Worm (Caenorhabditis elegans) whole organism, L2 larva: ENCODE results near the gene egal-1.

ENCODE experiments used
- F13H6.1 ChIP-seq: sonication (generic microtip); optimal IDR thresholded peaks from 2 replicates; lab custom pipeline; 2016; ENCODE audit warnings: missing genetic modification characterization, missing compliant biosample characterization
- Y55F3AM.14 ChIP-seq: fragments of 200-800 bp; sonication (Bioruptor generic); optimal IDR thresholded peaks from 2 replicates; lab custom pipeline; 2018; ENCODE audit warnings: mild to moderate bottlenecking, missing genetic modification characterization, missing compliant biosample characterization
- alr-1 ChIP-seq: fragments of 150-350 bp; optimal IDR thresholded peaks from 2 replicates; lab custom pipeline; 2014; ENCODE audit warnings: missing biosample characterization, missing genetic modification characterization
- ama-1 ChIP-seq: fragments of 150-350 bp; optimal IDR thresholded peaks from 2 replicates; lab custom pipeline; 2018; ENCODE audit warnings: inconsistent platforms
- blmp-1 ChIP-seq: sonication (generic microtip); optimal IDR thresholded peaks from 2 replicates; lab custom pipeline; 2017; ENCODE audit warnings: missing genetic modification characterization, mild to moderate bottlenecking, missing compliant biosample characterization, antibody characterized with exemption, moderate library complexity; ENCODE audit not compliant: insufficient read depth
- ceh-16 ChIP-seq: fragments of 150-350 bp; optimal IDR thresholded peaks from 2 replicates; lab custom pipeline; 2014; ENCODE audit warnings: missing biosample characterization, missing genetic modification characterization
- ceh-82 ChIP-seq: fragments of 150-350 bp; optimal IDR thresholded peaks from 2 replicates; lab custom pipeline; 2014; ENCODE audit warnings: missing biosample characterization, missing genetic modification characterization
- egl-27 ChIP-seq: sonication (generic microtip); optimal IDR thresholded peaks from 3 replicates; lab custom pipeline; 2017; ENCODE audit warnings: missing biosample characterization, missing genetic modification reagents, missing genetic modification characterization
- elt-1 ChIP-seq: fragments of 150-350 bp; optimal IDR thresholded peaks from 2 replicates; lab custom pipeline; 2014; ENCODE audit warnings: missing biosample characterization, missing genetic modification characterization
- elt-3 ChIP-seq: sonication (generic microtip); optimal IDR thresholded peaks from 2 replicates; lab custom pipeline; 2017; ENCODE audit warnings: missing biosample characterization, missing genetic modification characterization
- fos-1 ChIP-seq: fragments of 150-350 bp; optimal IDR thresholded peaks from 2 replicates; lab custom pipeline; 2014; ENCODE audit warnings: missing biosample characterization, missing genetic modification characterization
- gmeb-1 ChIP-seq: fragments of 150-350 bp; optimal IDR thresholded peaks from 2 replicates; lab custom pipeline; 2014; ENCODE audit warnings: missing biosample characterization, missing genetic modification characterization
- lin-11 ChIP-seq: fragments of 150-350 bp; sonication (generic microtip); optimal IDR thresholded peaks from 2 replicates; lab custom pipeline; 2014; ENCODE audit warnings: missing biosample characterization, missing genetic modification characterization, inconsistent platforms, mixed read lengths
- lin-13 ChIP-seq: fragments of 150-350 bp; optimal IDR thresholded peaks from 2 replicates; lab custom pipeline; 2014; ENCODE audit warnings: missing biosample characterization, missing genetic modification reagents, missing genetic modification characterization
- lin-39 ChIP-seq: fragments of 150-350 bp; optimal IDR thresholded peaks from 2 replicates; lab custom pipeline; 2014; ENCODE audit warnings: missing biosample characterization, missing genetic modification reagents, missing genetic modification characterization
- lsy-2 ChIP-seq, 2 experiments: fragments of 150-350 bp in 1 of 2; sonication (generic microtip) in 1 of 2; optimal IDR thresholded peaks; 2 replicates each; lab custom pipeline; 2014 to 2017; ENCODE audit warnings: missing biosample characterization in 2 of 2, missing genetic modification characterization in 2 of 2
- mab-5 ChIP-seq: fragments of 150-350 bp; optimal IDR thresholded peaks from 2 replicates; lab custom pipeline; 2014; ENCODE audit warnings: missing biosample characterization, missing genetic modification characterization
- mbf-1 ChIP-seq: sonication (generic microtip); optimal IDR thresholded peaks from 2 replicates; lab custom pipeline; 2017; ENCODE audit warnings: missing biosample characterization, missing genetic modification characterization
- nhr-10 ChIP-seq: sonication (generic microtip); optimal IDR thresholded peaks from 2 replicates; lab custom pipeline; 2017; ENCODE audit warnings: missing biosample characterization, missing genetic modification characterization
- nhr-12 ChIP-seq: fragments of 150-350 bp; optimal IDR thresholded peaks from 2 replicates; lab custom pipeline; 2014; ENCODE audit warnings: missing biosample characterization, missing genetic modification characterization
- nhr-129 ChIP-seq: fragments of 150-350 bp; optimal IDR thresholded peaks from 2 replicates; lab custom pipeline; 2014; ENCODE audit warnings: missing biosample characterization, missing genetic modification characterization
- nhr-21 ChIP-seq: fragments of 150-350 bp; optimal IDR thresholded peaks from 2 replicates; lab custom pipeline; 2014; ENCODE audit warnings: missing biosample characterization, missing genetic modification characterization
- nhr-23 ChIP-seq: fragments of 150-350 bp; optimal IDR thresholded peaks from 2 replicates; lab custom pipeline; 2014; ENCODE audit warnings: missing biosample characterization, missing genetic modification reagents, missing genetic modification characterization
- nhr-25 ChIP-seq: fragments of 150-350 bp; sonication (generic microtip); optimal IDR thresholded peaks from 3 replicates; lab custom pipeline; 2014; ENCODE audit warnings: missing biosample characterization, missing genetic modification characterization
- peb-1 ChIP-seq: fragments of 150-350 bp; optimal IDR thresholded peaks from 2 replicates; lab custom pipeline; 2014; ENCODE audit warnings: missing biosample characterization, missing genetic modification characterization
- sem-4 ChIP-seq: fragments of 150-350 bp; optimal IDR thresholded peaks from 2 replicates; lab custom pipeline; 2014; ENCODE audit warnings: missing biosample characterization, missing genetic modification reagents, missing genetic modification characterization
- skn-1 ChIP-seq: sonication (generic microtip); optimal IDR thresholded peaks from 2 replicates; lab custom pipeline; 2017; ENCODE audit warnings: missing biosample characterization, missing genetic modification characterization
- sma-3 ChIP-seq: sonication (generic microtip); optimal IDR thresholded peaks from 2 replicates; lab custom pipeline; 2016; ENCODE audit warnings: missing genetic modification reagents, missing genetic modification characterization, missing compliant biosample characterization
- sma-9 ChIP-seq, 2 experiments: fragments of 150-350 bp in 1 of 2; sonication (generic microtip) in 1 of 2; optimal IDR thresholded peaks; 2 replicates each; lab custom pipeline; 2014 to 2016; ENCODE audit warnings: missing genetic modification characterization in 2 of 2, mild to moderate bottlenecking in 1 of 2, missing biosample characterization in 1 of 2, missing compliant biosample characterization in 1 of 2, missing genetic modification reagents in 1 of 2, moderate library complexity in 1 of 2
- snpc-4 ChIP-seq: fragments of 150-350 bp; optimal IDR thresholded peaks from 2 replicates; lab custom pipeline; 2014; ENCODE audit warnings: missing biosample characterization, missing genetic modification characterization
- unc-39 ChIP-seq: fragments of 150-350 bp; optimal IDR thresholded peaks from 2 replicates; lab custom pipeline; 2014; ENCODE audit warnings: missing biosample characterization, missing genetic modification characterization
- unc-55 ChIP-seq: fragments of 150-350 bp; sonication (generic microtip); optimal IDR thresholded peaks from 3 replicates; lab custom pipeline; 2014; ENCODE audit warnings: missing biosample characterization, missing genetic modification reagents, missing genetic modification characterization
- unc-62 ChIP-seq: fragments of 150-350 bp; optimal IDR thresholded peaks from 2 replicates; lab custom pipeline; 2014; ENCODE audit warnings: missing biosample characterization, missing genetic modification reagents, missing genetic modification characterization
- zag-1 ChIP-seq: fragments of 150-350 bp; optimal IDR thresholded peaks from 2 replicates; lab custom pipeline; 2014; ENCODE audit warnings: missing biosample characterization, missing genetic modification characterization
- ztf-1 ChIP-seq: fragments of 200-800 bp; sonication (Bioruptor generic); conservative IDR thresholded peaks from 2 replicates; pipeline ENCODE4 v1.3.6; 2022; ENCODE audit warnings: missing genetic modification characterization, missing compliant biosample characterization
- ztf-11 ChIP-seq: sonication (generic microtip); optimal IDR thresholded peaks from 2 replicates; lab custom pipeline; 2017; ENCODE audit warnings: missing biosample characterization, missing genetic modification characterization
- ztf-4 ChIP-seq: fragments of 150-350 bp; optimal IDR thresholded peaks from 2 replicates; lab custom pipeline; 2014; ENCODE audit warnings: missing biosample characterization, missing genetic modification characterization

The egal-1 gene

DNA sequence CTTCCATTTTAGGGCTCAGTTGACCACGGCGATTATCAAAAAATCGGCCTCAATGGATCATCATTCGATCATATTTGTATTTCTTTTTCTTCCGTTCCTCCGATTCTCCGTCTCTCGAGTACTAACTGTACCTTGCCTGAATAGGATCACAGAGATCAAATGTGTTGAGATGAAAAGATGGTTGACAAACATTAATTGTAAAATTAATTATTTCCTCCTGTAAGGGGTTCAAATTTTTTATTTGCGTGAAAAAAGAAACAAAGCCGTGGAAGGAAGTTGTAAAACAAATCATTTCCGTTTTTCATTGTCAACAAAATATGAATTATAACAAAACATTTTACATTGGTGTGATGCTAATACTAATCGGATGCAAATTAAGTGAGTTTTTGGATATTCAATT lies 33.6 kb upstream of the egal-1 start, which contains the start of gene C31H1.2:
Gene C31H1.2 (plus strand): TSS at position 301 of the 400 bp plus-strand sequence.
- TF ChIP-seq sma-9 (GFP tag; optimal IDR thresholded peaks at IDR 0.05; lab: Kevin White, UChicago) (no peak), sma-9 (tag; optimal IDR thresholded peaks at IDR 0.05; lab: Kevin White, UChicago) (no peak), unc-39 (tag; lab: Kevin White, UChicago) (no peak), ama-1 (lab: Kevin White, UChicago) (no peak), peb-1 (tag; lab: Kevin White, UChicago) (no peak), ztf-4 (tag; lab: Kevin White, UChicago) (no peak), ceh-16 (tag; lab: Kevin White, UChicago) (no peak), snpc-4 (tag; lab: Kevin White, UChicago) (no peak)

DNA sequence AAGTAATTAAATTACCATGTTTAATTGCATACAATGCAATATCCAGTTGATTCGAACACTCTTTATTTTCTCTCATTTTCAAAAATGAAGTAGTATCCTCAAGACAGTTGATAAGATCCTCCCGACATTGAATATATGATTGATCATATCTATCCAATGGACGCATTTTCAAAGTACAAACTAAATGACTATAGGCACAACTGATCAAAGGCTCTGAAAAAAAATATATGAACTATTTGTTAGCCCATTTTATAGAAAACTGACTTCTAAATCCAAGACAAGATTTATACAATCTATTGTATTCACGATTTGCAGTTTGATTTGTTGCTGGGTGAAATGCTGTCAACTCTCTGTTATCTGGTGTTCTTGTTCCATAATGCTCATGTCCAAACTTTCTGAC lies 29.1 kb upstream of the egal-1 start:
- TF ChIP-seq nhr-12 = no peak
- no peak for TF ChIP-seq nhr-25 (tag; lab: Kevin White, UChicago)
- TF ChIP-seq lin-11 = no peak
- no peak for TF ChIP-seq ztf-11
- TF ChIP-seq gmeb-1 (tag; lab: Kevin White, UChicago) = no peak
- no peak for TF ChIP-seq sem-4 (tag; lab: Kevin White, UChicago)
- no peak for TF ChIP-seq unc-62 (GFP tag; lab: Kevin White, UChicago)
- no peak for TF ChIP-seq skn-1 (tag; lab: Kevin White, UChicago)
- no peak for TF ChIP-seq ztf-1 (GFP tag; lab: Robert Waterston, UW)

DNA sequence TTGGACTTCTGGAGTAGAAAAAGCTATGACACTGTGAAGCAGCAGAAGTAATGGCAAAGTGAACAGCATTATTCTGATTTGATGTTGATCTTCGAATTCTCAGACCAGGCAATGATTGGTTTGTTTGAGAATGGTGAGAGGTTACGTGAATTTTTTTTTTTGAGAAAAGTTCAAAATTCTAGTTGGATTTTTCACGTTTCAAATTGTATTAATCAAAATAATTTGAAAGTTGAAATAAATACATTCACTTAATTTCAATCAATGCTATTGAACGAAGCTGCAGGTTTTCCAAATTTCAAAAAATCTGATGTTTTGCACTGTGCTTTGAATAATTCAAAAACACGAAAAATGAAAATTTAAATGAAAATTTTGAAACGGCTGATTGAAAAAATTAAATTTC lies 27.9 kb upstream of the egal-1 start, which contains the start of gene C31H1.5:
Gene C31H1.5 (minus strand): TSS at position 101 of the 400 bp plus-strand sequence.
- TF ChIP-seq sma-3 (GFP tag; lab: Kevin White, UChicago) (no peak), zag-1 (tag; lab: Kevin White, UChicago) (no peak), lsy-2 (tag; optimal IDR thresholded peaks at IDR 0.05; lab: Kevin White, UChicago) (no peak), elt-1 (tag; lab: Kevin White, UChicago) (no peak), ceh-82 (tag; lab: Kevin White, UChicago) (no peak), nhr-10 (tag; lab: Kevin White, UChicago) (no peak), F13H6.1 (tag; lab: Kevin White, UChicago) (no peak), lin-11 (no peak), lin-39 (no peak)

DNA sequence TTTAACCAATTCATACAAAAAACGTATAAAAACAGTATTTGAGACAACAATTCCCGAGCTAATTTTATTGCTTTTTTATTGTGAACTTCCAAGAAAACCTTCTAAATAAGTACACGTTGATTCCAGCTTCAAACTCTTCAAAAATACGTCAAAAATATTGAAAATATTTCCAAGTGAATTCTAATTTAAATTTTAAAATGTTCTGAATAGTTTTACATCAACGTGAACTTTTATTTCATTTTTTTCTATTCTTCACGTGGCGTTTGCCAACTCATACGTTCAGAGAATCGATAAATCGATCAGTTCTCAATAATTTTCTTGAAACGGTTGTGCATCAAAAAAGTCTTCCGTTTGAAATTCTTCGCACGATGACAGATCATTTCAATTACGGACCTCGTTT lies 27.4 kb upstream of the egal-1 start, which contains the start of gene C31H1.1:
Gene C31H1.1 (plus strand): TSS at position 301 of the 400 bp plus-strand sequence.
- TF ChIP-seq lin-13 (GFP tag; lab: Kevin White, UChicago) (no peak), peb-1 (tag; lab: Kevin White, UChicago) (no peak), blmp-1 (no peak), skn-1 (tag; lab: Kevin White, UChicago) (no peak), ceh-82 (tag; lab: Kevin White, UChicago) (no peak), nhr-129 (tag; lab: Kevin White, UChicago) (no peak), sem-4 (tag; lab: Kevin White, UChicago) (no peak), ztf-4 (tag; lab: Kevin White, UChicago) (no peak), alr-1 (tag; lab: Kevin White, UChicago) (no peak), elt-3 (tag; lab: Kevin White, UChicago) (no peak), Y55F3AM.14 (no peak), lin-39 (no peak), nhr-23 (tag; lab: Kevin White, UChicago) (no peak), unc-55 (GFP tag; lab: Kevin White, UChicago) (no peak), mab-5 (tag; lab: Kevin White, UChicago) (no peak), zag-1 (tag; lab: Kevin White, UChicago) (no peak)

DNA sequence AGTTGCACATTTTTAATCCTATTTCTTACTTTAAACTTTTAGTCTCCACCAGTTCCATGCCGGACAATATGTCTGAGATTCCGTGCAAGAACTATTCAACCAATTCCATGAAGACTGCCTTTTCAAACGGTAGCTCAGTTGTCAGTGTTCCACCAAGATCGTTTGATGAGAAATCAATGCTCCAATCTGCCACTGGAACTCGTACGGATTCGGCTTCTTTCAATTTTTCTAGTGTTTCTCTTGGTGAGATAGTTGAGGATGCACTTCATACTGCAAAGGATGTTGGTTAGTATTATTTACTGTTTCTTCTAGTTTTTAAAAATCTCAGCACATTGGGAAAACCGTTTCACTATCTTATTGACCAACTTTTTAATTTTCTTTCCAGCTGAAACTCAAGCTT lies 25.0 kb upstream of the egal-1 start:
- TF ChIP-seq egl-27 (no peak), ceh-82 (tag; lab: Kevin White, UChicago) (no peak), sem-4 (tag; lab: Kevin White, UChicago) (no peak), nhr-10 (tag; lab: Kevin White, UChicago) (no peak), elt-3 (tag; lab: Kevin White, UChicago) (no peak), snpc-4 (tag; lab: Kevin White, UChicago) (no peak), fos-1 (tag; lab: Kevin White, UChicago) (no peak), nhr-21 (no peak), elt-1 (tag; lab: Kevin White, UChicago) (no peak), nhr-23 (tag; lab: Kevin White, UChicago) (no peak), peb-1 (tag; lab: Kevin White, UChicago) (no peak), mbf-1 (no peak), skn-1 (tag; lab: Kevin White, UChicago) (no peak)
